Worm (Caenorhabditis elegans): Measurements from ENCODE around the gene M03A1.3.

DNA sequence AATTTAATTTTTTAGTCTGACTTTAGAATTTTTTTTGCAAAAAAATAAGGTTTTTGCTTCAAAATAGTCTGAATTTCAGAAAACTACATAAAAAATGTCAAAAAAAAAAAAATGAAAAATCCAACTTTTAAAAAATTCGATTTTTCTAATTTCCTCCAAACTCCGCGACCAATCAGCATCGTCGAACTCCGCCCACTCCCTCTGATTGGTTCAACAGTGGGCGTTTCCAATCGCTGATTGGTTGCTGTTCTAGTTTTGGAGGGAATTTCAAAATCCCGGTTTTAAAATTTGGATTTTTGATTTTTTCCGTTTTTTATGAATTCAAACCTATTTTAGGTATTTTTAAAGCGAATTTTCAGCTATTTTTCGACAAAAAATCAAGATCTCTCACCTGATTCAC, 43.2 kb downstream of the M03A1.3 start:
- no peak for TF ChIP-seq nhr-12 (tag; optimal IDR thresholded peaks at IDR 0.05)
- no peak for TF ChIP-seq pqm-1 (tag; optimal IDR thresholded peaks at IDR 0.05)
- no peak for TF ChIP-seq fkh-10 (GFP tag; optimal IDR thresholded peaks at IDR 0.05)
- no peak for TF ChIP-seq elt-2 (tag; optimal IDR thresholded peaks at IDR 0.05)
- no peak for TF ChIP-seq nhr-11 (tag; optimal IDR thresholded peaks at IDR 0.05)
- TF ChIP-seq sea-2 (GFP tag; optimal IDR thresholded peaks at IDR 0.05), result no peak
